Worm (Caenorhabditis elegans): ENCODE data around the gene T12G3.6.

- TF ChIP-seq him-1 (tag; optimal IDR thresholded peaks at IDR 0.05) (no peak), dao-5 (tag; optimal IDR thresholded peaks at IDR 0.05) (no peak)
Measured at ce11 chrIV:12005090-12005770, 25.8 kb downstream of the T12G3.6 start.
